Worm (Caenorhabditis elegans) whole organism, mixed stage, embryonic: Measurements from ENCODE around the gene rpi-1.

Source experiments
- lin-13 ChIP-seq: fragments of 150-350 bp; optimal IDR thresholded peaks from 2 replicates; lab custom pipeline; 2014; ENCODE audit warnings: missing biosample characterization, missing genetic modification characterization
- lsy-2 ChIP-seq: fragments of 150-350 bp; optimal IDR thresholded peaks from 2 replicates; lab custom pipeline; 2014; ENCODE audit warnings: missing biosample characterization, missing genetic modification characterization
- mep-1 ChIP-seq: fragments of 150-350 bp; optimal IDR thresholded peaks from 2 replicates; lab custom pipeline; 2017; ENCODE audit warnings: missing biosample characterization, missing genetic modification reagents, missing genetic modification characterization, inconsistent platforms

DNA sequence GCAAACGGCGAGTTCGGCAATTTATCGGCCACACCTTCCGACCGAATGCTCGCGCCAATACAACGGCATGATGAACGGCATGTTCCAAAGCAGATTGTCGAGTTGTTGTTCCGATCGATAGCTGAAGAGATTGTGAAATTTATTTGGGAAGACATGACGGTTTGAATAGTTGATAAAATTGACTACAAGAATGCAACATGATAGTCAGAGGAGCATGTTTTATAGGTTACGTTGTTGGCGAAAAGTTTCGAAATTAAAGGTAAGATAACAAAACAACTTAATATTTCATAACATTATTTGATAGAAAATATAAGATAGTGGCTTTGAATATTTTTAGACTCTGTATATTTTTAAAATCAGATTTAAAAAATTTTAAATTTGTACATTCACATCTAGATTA, 16.7 kb downstream of the rpi-1 start:
- TF ChIP-seq lin-13 (tag; lab: Kevin White, UChicago), result no peak
- no peak for TF ChIP-seq mep-1
- no peak for TF ChIP-seq lsy-2
